Fruit fly (Drosophila melanogaster) whole organism, embryonic: Measurements from ENCODE around the gene CG14020.

ENCODE experiments used
- BEAF-32 ChIP-seq: fragments of 200-800 bp; sonication (Bioruptor generic); optimal IDR thresholded peaks from 3 replicates; lab custom pipeline; 2017; ENCODE audit warnings: missing biosample characterization, missing genetic modification characterization, mild to moderate bottlenecking, moderate library complexity, missing genetic modification reagents
- Bgb ChIP-seq: fragments of 200-800 bp; sonication (Bioruptor generic); IDR thresholded peaks from 2 replicates; pipeline ENCODE4 v1.3.6; 2022; ENCODE audit warnings: missing biosample characterization, missing genetic modification characterization; ENCODE audit not compliant: partially characterized antibody
- CG10209 ChIP-seq: fragments of 200-800 bp; sonication (Bioruptor generic); optimal IDR thresholded peaks from 3 replicates; lab custom pipeline; 2017; ENCODE audit warnings: missing biosample characterization, mild to moderate bottlenecking, missing genetic modification characterization, missing genetic modification reagents
- CG10267 ChIP-seq: fragments of 200-800 bp; sonication (Bioruptor generic); optimal IDR thresholded peaks from 2 replicates; lab custom pipeline; 2018; ENCODE audit warnings: missing biosample characterization, mild to moderate bottlenecking, missing genetic modification characterization, moderate library complexity
- CG11247 ChIP-seq: fragments of 200-800 bp; sonication (Bioruptor generic); IDR thresholded peaks from 2 replicates; pipeline ENCODE4 v1.3.6; 2022; ENCODE audit warnings: missing biosample characterization, missing genetic modification characterization
- CG12219 ChIP-seq: fragments of 200-800 bp; sonication (Bioruptor generic); optimal IDR thresholded peaks from 3 replicates; lab custom pipeline; 2018; ENCODE audit warnings: missing biosample characterization, mild to moderate bottlenecking, missing genetic modification characterization
- CG12769 ChIP-seq: fragments of 200-800 bp; sonication (Bioruptor generic); optimal IDR thresholded peaks from 2 replicates; lab custom pipeline; 2019; ENCODE audit warnings: missing biosample characterization, mild to moderate bottlenecking, missing genetic modification characterization, moderate library complexity
- CG15269 ChIP-seq: fragments of 200-800 bp; sonication (Bioruptor generic); optimal IDR thresholded peaks from 2 replicates; lab custom pipeline; 2018; ENCODE audit warnings: missing biosample characterization, mild to moderate bottlenecking, missing genetic modification characterization, moderate library complexity
- CG15696 ChIP-seq: fragments of 200-800 bp; sonication (Bioruptor generic); optimal IDR thresholded peaks from 2 replicates; lab custom pipeline; 2019; ENCODE audit warnings: missing biosample characterization, mild to moderate bottlenecking, missing genetic modification characterization, moderate library complexity
- CG17361 ChIP-seq: fragments of 200-800 bp; sonication (Bioruptor generic); IDR thresholded peaks from 3 replicates; pipeline ENCODE4 v1.3.6; 2022; ENCODE audit warnings: missing biosample characterization, missing genetic modification characterization
- CG18599 ChIP-seq: fragments of 200-800 bp; sonication (Bioruptor generic); optimal IDR thresholded peaks from 3 replicates; lab custom pipeline; 2017; ENCODE audit warnings: missing biosample characterization, missing genetic modification characterization, mild to moderate bottlenecking, moderate library complexity, missing genetic modification reagents
- CG2199 ChIP-seq: fragments of 200-800 bp; sonication (Bioruptor generic); IDR thresholded peaks from 3 replicates; pipeline ENCODE4 v1.3.6; 2022; ENCODE audit warnings: missing biosample characterization, missing genetic modification characterization
- CG2678 ChIP-seq: fragments of 200-800 bp; sonication (Bioruptor generic); optimal IDR thresholded peaks from 3 replicates; lab custom pipeline; 2019; ENCODE audit warnings: missing biosample characterization, mild to moderate bottlenecking, missing genetic modification characterization, moderate library complexity
- CG2875 ChIP-seq: fragments of 200-800 bp; sonication (Bioruptor generic); optimal IDR thresholded peaks from 2 replicates; lab custom pipeline; 2017; ENCODE audit warnings: missing biosample characterization, mild to moderate bottlenecking, missing genetic modification characterization, missing genetic modification reagents
- CG31224 ChIP-seq: fragments of 200-800 bp; sonication (Bioruptor generic); IDR thresholded peaks from 2 replicates; pipeline ENCODE4 v1.3.6; 2022; ENCODE audit warnings: missing biosample characterization, missing genetic modification characterization
- CG34224 ChIP-seq: fragments of 200-800 bp; sonication (Bioruptor generic); IDR thresholded peaks from 3 replicates; pipeline ENCODE4 v1.3.6; 2022; ENCODE audit warnings: missing biosample characterization, missing genetic modification characterization; ENCODE audit not compliant: partially characterized antibody
- CG4328 ChIP-seq: fragments of 200-800 bp; sonication (Bioruptor generic); optimal IDR thresholded peaks from 3 replicates; lab custom pipeline; 2017; ENCODE audit warnings: missing biosample characterization, missing genetic modification reagents, missing genetic modification characterization
- CG7556 ChIP-seq: fragments of 200-800 bp; sonication (Bioruptor generic); optimal IDR thresholded peaks from 2 replicates; lab custom pipeline; 2017; ENCODE audit warnings: missing biosample characterization, mild to moderate bottlenecking, missing genetic modification characterization
- CG7745 ChIP-seq: fragments of 200-800 bp; sonication (Bioruptor generic); optimal IDR thresholded peaks from 2 replicates; lab custom pipeline; 2018; ENCODE audit warnings: missing biosample characterization, mild to moderate bottlenecking, missing genetic modification characterization, moderate library complexity
- CG7963 ChIP-seq: fragments of 200-800 bp; sonication (Bioruptor generic); IDR thresholded peaks from 3 replicates; pipeline ENCODE4 v1.3.6; 2022; ENCODE audit warnings: missing biosample characterization, missing genetic modification characterization; ENCODE audit not compliant: partially characterized antibody
- CG8388 ChIP-seq: fragments of 200-800 bp; sonication (Bioruptor generic); optimal IDR thresholded peaks from 2 replicates; lab custom pipeline; 2019; ENCODE audit warnings: missing biosample characterization, mild to moderate bottlenecking, missing genetic modification characterization, moderate library complexity
- Dek ChIP-seq: fragments of 200-800 bp; sonication (Bioruptor generic); optimal IDR thresholded peaks from 3 replicates; lab custom pipeline; 2019; ENCODE audit warnings: missing biosample characterization, mild to moderate bottlenecking, missing genetic modification characterization, moderate library complexity
- Doc3 ChIP-seq: fragments of 200-800 bp; sonication (Bioruptor generic); IDR thresholded peaks from 3 replicates; pipeline ENCODE4 v1.3.6; 2022; ENCODE audit warnings: missing biosample characterization, missing genetic modification characterization; ENCODE audit not compliant: partially characterized antibody
- Dp ChIP-seq: fragments of 200-800 bp; sonication (Bioruptor generic); optimal IDR thresholded peaks from 2 replicates; lab custom pipeline; 2018; ENCODE audit warnings: missing biosample characterization, mild to moderate bottlenecking, missing genetic modification characterization, moderate library complexity
- Dref ChIP-seq: fragments of 200-800 bp; sonication (Bioruptor generic); IDR thresholded peaks from 2 replicates; pipeline ENCODE4 v1.3.6; 2022; ENCODE audit warnings: missing biosample characterization, missing genetic modification characterization
- Hey ChIP-seq: fragments of 200-800 bp; sonication (Bioruptor generic); optimal IDR thresholded peaks from 3 replicates; lab custom pipeline; 2018; ENCODE audit warnings: missing biosample characterization, mild to moderate bottlenecking, missing genetic modification characterization
- Hr78 ChIP-seq, 2 experiments: fragments of 200-800 bp in 1 of 2; fragments of >200 bp in 1 of 2; sonication (Bioruptor generic) in 1 of 2; optimal IDR thresholded peaks; 2 replicates each; lab custom pipeline; 2017 to 2019; ENCODE audit warnings: missing biosample characterization in 2 of 2, missing genetic modification characterization in 2 of 2, mild to moderate bottlenecking in 1 of 2, moderate library complexity in 1 of 2
- MBD-R2 ChIP-seq: fragments of 200-800 bp; sonication (Bioruptor generic); IDR thresholded peaks from 2 replicates; pipeline ENCODE4 v1.3.6; 2022; ENCODE audit warnings: missing biosample characterization, missing genetic modification characterization
- Max ChIP-seq: fragments of 200-800 bp; sonication (Bioruptor generic); optimal IDR thresholded peaks from 2 replicates; lab custom pipeline; 2016; ENCODE audit warnings: missing biosample characterization, mild to moderate bottlenecking, missing genetic modification characterization
- NC2α ChIP-seq: fragments of 200-800 bp; sonication (Bioruptor generic); optimal IDR thresholded peaks from 2 replicates; lab custom pipeline; 2016; ENCODE audit warnings: missing biosample characterization, missing genetic modification characterization
- NC2β ChIP-seq: fragments of 200-800 bp; sonication (Bioruptor generic); optimal IDR thresholded peaks from 2 replicates; lab custom pipeline; 2016; ENCODE audit warnings: missing biosample characterization, missing genetic modification characterization
- Nf-YB ChIP-seq: fragments of 200-800 bp; sonication (Bioruptor generic); optimal IDR thresholded peaks from 3 replicates; lab custom pipeline; 2019; ENCODE audit warnings: missing biosample characterization, mild to moderate bottlenecking, missing genetic modification characterization, moderate library complexity
- ato ChIP-seq: fragments of 200-800 bp; sonication (Bioruptor generic); IDR thresholded peaks from 2 replicates; pipeline ENCODE4 v1.3.6; 2022; ENCODE audit warnings: missing biosample characterization, missing genetic modification characterization; ENCODE audit not compliant: partially characterized antibody
- bigmax ChIP-seq: fragments of 200-800 bp; sonication (Bioruptor generic); optimal IDR thresholded peaks from 2 replicates; lab custom pipeline; 2018; ENCODE audit warnings: missing biosample characterization, mild to moderate bottlenecking, missing genetic modification characterization
- chm ChIP-seq: fragments of 200-800 bp; sonication (Bioruptor generic); IDR thresholded peaks from 2 replicates; pipeline ENCODE4 v1.3.6; 2022; ENCODE audit warnings: missing biosample characterization, missing genetic modification characterization
- eyg ChIP-seq: fragments of 200-800 bp; sonication (Bioruptor generic); optimal IDR thresholded peaks from 3 replicates; lab custom pipeline; 2016; ENCODE audit warnings: missing biosample characterization, missing genetic modification characterization
- her ChIP-seq: fragments of 200-800 bp; sonication (Bioruptor generic); optimal IDR thresholded peaks from 2 replicates; lab custom pipeline; 2016; ENCODE audit warnings: missing biosample characterization, missing genetic modification characterization
- kni ChIP-seq: fragments of 200-800 bp; sonication (Bioruptor generic); optimal IDR thresholded peaks from 3 replicates; lab custom pipeline; 2017; ENCODE audit warnings: mild to moderate bottlenecking, missing biosample characterization, missing genetic modification reagents, missing genetic modification characterization
- nerfin-1 ChIP-seq: fragments of 200-800 bp; sonication (Bioruptor generic); optimal IDR thresholded peaks from 3 replicates; lab custom pipeline; 2019; ENCODE audit warnings: missing biosample characterization, mild to moderate bottlenecking, missing genetic modification characterization, moderate library complexity
- nerfin-2 ChIP-seq: fragments of 200-800 bp; sonication (Bioruptor generic); IDR thresholded peaks from 2 replicates; pipeline ENCODE4 v1.3.6; 2022; ENCODE audit warnings: missing biosample characterization, missing genetic modification characterization; ENCODE audit not compliant: partially characterized antibody
- onecut ChIP-seq: fragments of 200-800 bp; sonication (Bioruptor generic); IDR thresholded peaks from 2 replicates; pipeline ENCODE4 v1.3.6; 2022; ENCODE audit warnings: missing biosample characterization, missing genetic modification characterization
- pan ChIP-seq, 4 experiments: fragments of >200 bp in 3 of 4; fragments of 200-800 bp in 1 of 4; sonication (Bioruptor generic) in 1 of 4; optimal IDR thresholded peaks in 3 of 4; IDR thresholded peaks in 1 of 4; 2 replicates each; pipeline versions ENCODE4 v1.3.6 to Lab custom; 2017 to 2022; ENCODE audit warnings: missing biosample characterization in 2 of 4, missing genetic modification characterization in 2 of 4, mixed read lengths in 1 of 4
- pita ChIP-seq: fragments of 200-800 bp; sonication (Bioruptor generic); optimal IDR thresholded peaks from 2 replicates; lab custom pipeline; 2017; ENCODE audit warnings: missing biosample characterization, mild to moderate bottlenecking, missing genetic modification characterization
- prd ChIP-seq, 3 experiments: fragments of >200 bp in 2 of 3; fragments of 200-800 bp in 1 of 3; sonication (Bioruptor generic) in 1 of 3; optimal IDR thresholded peaks in 2 of 3; IDR thresholded peaks in 1 of 3; 2 replicates in 2 of 3; 3 replicates in 1 of 3; pipeline versions ENCODE4 v1.3.6 to Lab custom; 2017 to 2022; ENCODE audit warnings: missing biosample characterization in 1 of 3, missing genetic modification characterization in 1 of 3
- so ChIP-seq: fragments of 200-800 bp; sonication (Bioruptor generic); IDR thresholded peaks from 3 replicates; pipeline ENCODE4 v1.3.6; 2022; ENCODE audit warnings: missing biosample characterization, missing genetic modification characterization
- tx ChIP-seq: fragments of 200-800 bp; sonication (Bioruptor generic); optimal IDR thresholded peaks from 2 replicates; lab custom pipeline; 2016; ENCODE audit warnings: missing biosample characterization, missing genetic modification characterization
- zen2 ChIP-seq: fragments of 200-800 bp; sonication (Bioruptor generic); IDR thresholded peaks from 3 replicates; pipeline ENCODE4 v1.3.6; 2022; ENCODE audit warnings: missing biosample characterization, missing genetic modification characterization; ENCODE audit not compliant: partially characterized antibody

CG14020 gene

DNA sequence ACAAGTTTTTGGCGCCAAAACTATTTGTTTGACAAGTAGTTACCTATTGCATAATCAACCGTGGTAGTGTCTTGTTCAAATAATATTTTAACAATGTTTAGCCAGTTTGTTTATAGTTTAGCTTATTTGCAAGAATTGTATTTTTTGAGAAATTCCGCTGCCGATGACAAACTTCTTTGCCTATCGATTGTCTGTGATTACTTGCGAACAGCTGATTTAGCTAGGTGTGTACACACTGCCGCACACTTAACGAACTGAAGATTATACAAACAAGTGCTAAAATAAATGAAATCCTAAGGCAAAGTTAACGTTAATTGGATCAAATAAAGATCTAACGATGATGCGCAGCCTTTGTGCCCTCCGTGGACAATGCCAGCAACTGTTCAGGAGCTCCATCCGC, 9.2 kb downstream of the CG14020 start, which contains the start of gene Cox11 (continued):
- TF ChIP-seq nerfin-2 (GFP tag; lab: Robert Waterston, UW), result peak; percentile 45; the same call in 1 of the 2 replicates
- TF ChIP-seq eyg (GFP tag; lab: Kevin White, UChicago), result no peak
- no peak for TF ChIP-seq tx (GFP tag; lab: Kevin White, UChicago)
- peak; percentile 61; the same call in 1 of the 3 replicates for TF ChIP-seq CG34224 (GFP tag; lab: Robert Waterston, UW)
- no peak for TF ChIP-seq kni (GFP tag; lab: Kevin White, UChicago)
- no peak for TF ChIP-seq CG2678 (tag; lab: Kevin White, UChicago)
- TF ChIP-seq bigmax, result no peak
- no peak for TF ChIP-seq her (GFP tag; lab: Kevin White, UChicago)
- peak; percentile 34; the same call in 1 of the 2 replicates for TF ChIP-seq Bgb (GFP tag; lab: Robert Waterston, UW)
- peak; percentile 53; the same call in 2 of the 3 replicates for TF ChIP-seq CG7963 (GFP tag; lab: Robert Waterston, UW)
- TF ChIP-seq onecut, result no peak
- TF ChIP-seq NC2α (GFP tag; lab: Kevin White, UChicago), result no peak
- no peak for TF ChIP-seq Hey (tag; lab: Kevin White, UChicago)
- TF ChIP-seq BEAF-32 (GFP tag; lab: Kevin White, UChicago), result peak; percentile 27
- no peak for TF ChIP-seq so
- no peak for TF ChIP-seq nerfin-1 (tag; lab: Kevin White, UChicago)
- no peak for TF ChIP-seq CG4328 (GFP tag; lab: Kevin White, UChicago)
- TF ChIP-seq pan (optimal IDR thresholded peaks at IDR 0.05; lab: Kevin White, UChicago), result no peak
- no peak for TF ChIP-seq pan (GFP tag; optimal IDR thresholded peaks at IDR 0.05 in 1 of 2, IDR thresholded peaks at IDR 0.05 in 1 of 2)
- TF ChIP-seq Max, result no peak
- TF ChIP-seq zen2 (GFP tag; lab: Robert Waterston, UW), result peak; percentile 49; the same call in 2 of the 3 replicates
- TF ChIP-seq Doc3, result 0 out of 3 replicates have a peak, but pooled peaks have one; percentile 20
- TF ChIP-seq ato (GFP tag; lab: Robert Waterston, UW), result 0 out of 2 replicates have a peak, but pooled peaks have one; percentile 21
- TF ChIP-seq Nf-YB, result no peak
- TF ChIP-seq CG12769 (tag; lab: Kevin White, UChicago), result no peak
- TF ChIP-seq CG15696 (tag; lab: Kevin White, UChicago), result no peak
- TF ChIP-seq CG8388, result no peak
- no peak for TF ChIP-seq CG10267 (tag; lab: Kevin White, UChicago)
- no peak for TF ChIP-seq pita (GFP tag; lab: Kevin White, UChicago)
- peak; percentile 71 for TF ChIP-seq Dp (GFP tag; lab: Kevin White, UChicago)
- no peak for TF ChIP-seq CG31224 (GFP tag; lab: Robert Waterston, UW)
- no peak for TF ChIP-seq CG17361
- no peak for TF ChIP-seq CG15269
- no peak for TF ChIP-seq CG2875 (GFP tag; lab: Kevin White, UChicago)
- TF ChIP-seq CG10209 (GFP tag; lab: Kevin White, UChicago), result no peak
- TF ChIP-seq Dek (tag; lab: Kevin White, UChicago), result no peak
- TF ChIP-seq CG11247 (GFP tag; lab: Robert Waterston, UW), result no peak
- no peak for TF ChIP-seq chm (GFP tag; lab: Robert Waterston, UW)
- TF ChIP-seq MBD-R2 (GFP tag; lab: Robert Waterston, UW), result peak; percentile 74
- no peak for TF ChIP-seq Hr78 (GFP tag; optimal IDR thresholded peaks at IDR 0.05; lab: Kevin White, UChicago)
- no peak for TF ChIP-seq CG18599
- peak; percentile 79 for TF ChIP-seq Dref (GFP tag; lab: Robert Waterston, UW)
- TF ChIP-seq CG7745 (tag; lab: Kevin White, UChicago), result no peak
- TF ChIP-seq prd (optimal IDR thresholded peaks at IDR 0.05; lab: Kevin White, UChicago), result no peak
- TF ChIP-seq prd (GFP tag; IDR thresholded peaks at IDR 0.05; lab: Robert Waterston, UW), result no peak
- TF ChIP-seq NC2β, result no peak
- TF ChIP-seq CG7556, result no peak
- TF ChIP-seq CG2199, result no peak
- TF ChIP-seq CG12219 (GFP tag; lab: Kevin White, UChicago), result no peak
